Worm (Caenorhabditis elegans): ENCODE results near the gene lin-1.
"Not testable (repeated sequence)": the region's sequence is repeated elsewhere in the genome, so short reads cannot be mapped to it uniquely, and the experiment has no call there.

ce11 chrIV:2276543-2276942 is 23.5 kb downstream of the lin-1 start:
- TF ChIP-seq unc-39 (tag; optimal IDR thresholded peaks at IDR 0.05); snpc-4 (tag; optimal IDR thresholded peaks at IDR 0.05); lir-3 (tag; optimal IDR thresholded peaks at IDR 0.05); ama-1 (optimal IDR thresholded peaks at IDR 0.05); zfp-3 (GFP tag; conservative IDR thresholded peaks at IDR 0.05); nhr-102 (tag; optimal IDR thresholded peaks at IDR 0.05); ztf-11 (tag; optimal IDR thresholded peaks at IDR 0.05): not testable (repeated sequence)

Data from whole organism, L4 larva.